Worm (Caenorhabditis elegans) whole organism, young adult: ENCODE measurements around the gene attf-5.

Experiments
- D2030.7 ChIP-seq: fragments of 200-800 bp; sonication (Bioruptor generic); IDR thresholded peaks from 2 replicates; pipeline ENCODE4 v1.3.6; 2022; ENCODE audit warnings: missing genetic modification reagents, missing genetic modification characterization, missing compliant biosample characterization
- aptf-3 ChIP-seq: fragments of 200-800 bp; sonication (Bioruptor generic); IDR thresholded peaks from 2 replicates; pipeline ENCODE4 v1.3.6; 2022; ENCODE audit warnings: missing genetic modification characterization, missing compliant biosample characterization
- ceh-58 ChIP-seq: fragments of 200-800 bp; sonication (Bioruptor generic); IDR thresholded peaks from 2 replicates; pipeline ENCODE4 v1.3.6; 2022; ENCODE audit warnings: missing genetic modification characterization, missing compliant biosample characterization
- madf-3 ChIP-seq: fragments of 200-800 bp; sonication (Bioruptor generic); IDR thresholded peaks from 2 replicates; pipeline ENCODE4 v1.3.6; 2022; ENCODE audit warnings: missing genetic modification reagents, missing genetic modification characterization, missing compliant biosample characterization
- nfya-2 ChIP-seq: fragments of 200-800 bp; sonication (Bioruptor generic); IDR thresholded peaks from 2 replicates; pipeline ENCODE4 v1.3.6; 2022; ENCODE audit warnings: missing genetic modification reagents, missing genetic modification characterization, missing compliant biosample characterization

DNA sequence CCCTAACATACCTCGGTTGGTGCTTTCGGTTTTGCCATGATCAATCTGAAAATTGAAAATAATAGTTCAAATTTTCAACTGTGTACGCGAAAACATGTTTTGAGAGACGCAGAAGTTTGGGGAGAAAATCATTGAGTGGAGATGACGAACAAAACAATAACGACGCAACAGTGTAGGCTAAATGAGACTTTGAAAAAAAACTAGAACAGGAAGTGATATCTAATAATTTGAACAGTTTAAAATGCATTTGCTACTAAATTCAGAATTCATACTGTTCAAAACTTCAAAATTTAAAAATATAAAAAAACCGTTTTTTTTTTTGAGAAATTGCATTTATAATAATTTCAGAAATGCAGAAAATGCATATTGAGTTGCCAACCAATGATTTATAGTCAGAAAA, 24.9 kb downstream of the attf-5 start, which contains the start of gene F25E2.3:
- TF ChIP-seq D2030.7: no peak
- TF ChIP-seq madf-3: no peak
- TF ChIP-seq nfya-2 (GFP tag; lab: Robert Waterston, UW): no peak
- TF ChIP-seq ceh-58 (GFP tag; lab: Robert Waterston, UW): no peak
- no peak for TF ChIP-seq aptf-3 (GFP tag; lab: Robert Waterston, UW)
